Fruit fly (Drosophila melanogaster): ENCODE measurements around the gene CG2991.

Gene CG2991

DNA sequence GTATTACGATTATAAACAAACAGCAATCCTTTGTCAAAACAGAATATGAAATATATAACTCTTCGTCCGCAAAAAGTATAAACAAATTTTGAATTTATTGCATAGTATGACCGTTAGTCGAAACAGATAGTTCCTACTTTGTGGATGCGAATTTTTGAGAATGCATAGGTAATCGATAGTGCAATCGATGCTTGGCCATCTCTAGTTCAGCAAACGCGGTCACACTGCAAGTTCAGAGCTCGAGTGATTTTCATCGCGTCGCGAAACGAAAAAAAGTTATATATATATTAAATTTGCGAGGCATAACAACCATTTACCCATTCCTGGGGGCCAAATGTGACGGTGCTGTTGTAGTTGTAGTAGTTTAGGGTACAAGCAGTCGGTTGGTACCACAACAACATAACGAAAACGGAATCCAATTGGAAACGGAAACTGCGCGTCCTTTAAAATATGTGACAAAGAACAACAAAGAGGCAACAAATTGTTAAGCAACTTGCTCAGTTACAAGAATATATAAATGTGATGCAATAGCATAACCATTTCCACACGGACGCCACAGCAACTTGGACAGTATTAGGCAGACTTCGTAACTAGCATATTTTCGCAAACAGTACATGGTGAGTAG lies at the start of gene CG2991 (continued):
- TF ChIP-seq sna (GFP tag; IDR thresholded peaks at IDR 0.05; ENCODE audit: partially characterized antibody) (peak; percentile 87), Fer1 (GFP tag; optimal IDR thresholded peaks at IDR 0.05) (peak; percentile 55), fd3F (GFP tag; optimal IDR thresholded peaks at IDR 0.05) (no peak), CG4854 (GFP tag; optimal IDR thresholded peaks at IDR 0.05) (no peak), Hey (tag; optimal IDR thresholded peaks at IDR 0.05) (no peak), shn (GFP tag; optimal IDR thresholded peaks at IDR 0.05) (no peak), CG1792 (GFP tag; optimal IDR thresholded peaks at IDR 0.05) (no peak), CG12659 (GFP tag; optimal IDR thresholded peaks at IDR 0.05) (peak; percentile 75), CG32767 (GFP tag; IDR thresholded peaks at IDR 0.05) (no peak), CG15601 (tag; optimal IDR thresholded peaks at IDR 0.05) (peak; percentile 35), lab (GFP tag; optimal IDR thresholded peaks at IDR 0.05) (peak; percentile 36), mld (GFP tag; IDR thresholded peaks at IDR 0.05; ENCODE audit: partially characterized antibody) (no peak), Hmx (GFP tag; optimal IDR thresholded peaks at IDR 0.05) (no peak), CG3847 (GFP tag; IDR thresholded peaks at IDR 0.05) (peak; percentile 50), CG11723 (GFP tag; optimal IDR thresholded peaks at IDR 0.05) (no peak), CG15269 (tag; optimal IDR thresholded peaks at IDR 0.05) (peak; percentile 11), CrebB (tag; optimal IDR thresholded peaks at IDR 0.05) (no peak), Optix (GFP tag; IDR thresholded peaks at IDR 0.05) (no peak), Lhr (GFP tag; optimal IDR thresholded peaks at IDR 0.05) (peak; percentile 43), CG10321 (GFP tag; IDR thresholded peaks at IDR 0.05) (no peak), al (GFP tag; IDR thresholded peaks at IDR 0.05) (no peak), ap (GFP tag; IDR thresholded peaks at IDR 0.05) (no peak), gcm2 (GFP tag; optimal IDR thresholded peaks at IDR 0.05) (peak; percentile 24), amos (GFP tag; IDR thresholded peaks at IDR 0.05; ENCODE audit: partially characterized antibody) (peak; percentile 90; the same call in 1 of the 2 replicates), sens-2 (GFP tag; IDR thresholded peaks at IDR 0.05) (no peak), CG5953 (GFP tag; IDR thresholded peaks at IDR 0.05) (no peak), CG12219 (GFP tag; optimal IDR thresholded peaks at IDR 0.05) (no peak), Fer2 (tag; optimal IDR thresholded peaks at IDR 0.05) (no peak), GATAe (GFP tag; conservative IDR thresholded peaks at IDR 0.05) (no peak), insv (GFP tag; optimal IDR thresholded peaks at IDR 0.05) (peak in 1 of 2 experiments; percentile 97), Ets65A (GFP tag) (peak; percentile 60)

DNA sequence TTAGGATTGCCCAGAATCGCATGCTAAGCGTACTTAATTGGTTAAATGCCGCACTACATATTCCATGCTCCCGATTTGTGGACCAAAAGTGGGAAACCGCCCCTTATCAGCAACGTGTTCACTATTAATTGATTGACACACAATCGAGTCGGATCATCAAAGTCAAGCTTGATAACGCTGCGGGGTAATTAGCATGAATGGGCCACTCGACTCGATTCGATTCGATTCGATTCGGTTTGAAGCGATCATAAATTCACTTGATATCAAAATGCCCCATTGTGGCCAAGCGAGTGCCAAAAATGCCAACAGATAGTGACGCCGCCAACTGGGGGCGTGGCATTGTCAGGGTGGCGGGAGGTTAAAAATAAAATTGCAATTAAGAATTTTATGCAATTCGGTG lies 49.4 kb upstream of the CG2991 start:
- peak; percentile 64 for TF ChIP-seq CG34376 (GFP tag; optimal IDR thresholded peaks at IDR 0.05)
- TF ChIP-seq gsb-n (tag; optimal IDR thresholded peaks at IDR 0.05): peak; percentile 53
- peak; percentile 42 for TF ChIP-seq mirr (GFP tag; optimal IDR thresholded peaks at IDR 0.05)
- no peak for TF ChIP-seq NfI (GFP tag; optimal IDR thresholded peaks at IDR 0.05)
- no peak for TF ChIP-seq sna (GFP tag; IDR thresholded peaks at IDR 0.05; ENCODE audit: partially characterized antibody)
- TF ChIP-seq CG3163 (GFP tag; optimal IDR thresholded peaks at IDR 0.05): no peak
- no peak for TF ChIP-seq dysf (GFP tag; IDR thresholded peaks at IDR 0.05)
- no peak for TF ChIP-seq maf-S (GFP tag; optimal IDR thresholded peaks at IDR 0.05)
- TF ChIP-seq CG7987 (GFP tag; optimal IDR thresholded peaks at IDR 0.05): peak; percentile 7
- peak; percentile 58 for TF ChIP-seq sug (tag; optimal IDR thresholded peaks at IDR 0.05)
- peak; percentile 78 for TF ChIP-seq exex (tag; optimal IDR thresholded peaks at IDR 0.05)
- no peak for TF ChIP-seq corto (GFP tag; optimal IDR thresholded peaks at IDR 0.05)
- TF ChIP-seq CoRest (tag; optimal IDR thresholded peaks at IDR 0.05): no peak
- no peak for TF ChIP-seq Scr (GFP tag; IDR thresholded peaks at IDR 0.05; ENCODE audit: partially characterized antibody)
- TF ChIP-seq bsh (GFP tag; optimal IDR thresholded peaks at IDR 0.05): no peak
- no peak for TF ChIP-seq CG13287 (GFP tag; IDR thresholded peaks at IDR 0.05; ENCODE audit: partially characterized antibody)
- no peak for TF ChIP-seq CG10267 (tag; optimal IDR thresholded peaks at IDR 0.05)
- peak; percentile 10 for TF ChIP-seq grn (GFP tag; optimal IDR thresholded peaks at IDR 0.05)
- peak; percentile 13 for TF ChIP-seq sens (GFP tag)

All from whole organism, embryonic.